Fruit fly (Drosophila melanogaster) whole organism, embryonic: ENCODE measurements around the gene CG9886.

Experiments
- CG1603 ChIP-seq: fragments of 200-800 bp; sonication (Bioruptor generic); optimal IDR thresholded peaks from 2 replicates; lab custom pipeline; 2019; ENCODE audit warnings: missing biosample characterization, mild to moderate bottlenecking, missing genetic modification characterization, moderate library complexity
- CG17802 ChIP-seq: fragments of 200-800 bp; sonication (Bioruptor generic); optimal IDR thresholded peaks from 2 replicates; lab custom pipeline; 2018; ENCODE audit warnings: missing biosample characterization, mild to moderate bottlenecking, missing genetic modification characterization, moderate library complexity
- CG6854 ChIP-seq: fragments of 200-800 bp; sonication (Bioruptor generic); optimal IDR thresholded peaks from 3 replicates; lab custom pipeline; 2017; ENCODE audit warnings: missing biosample characterization, mild to moderate bottlenecking, missing genetic modification characterization
- NK7.1 ChIP-seq: fragments of 200-800 bp; sonication (Bioruptor generic); optimal IDR thresholded peaks from 3 replicates; lab custom pipeline; 2016; ENCODE audit warnings: missing biosample characterization, missing genetic modification characterization
- Nf-YB ChIP-seq: fragments of 200-800 bp; sonication (Bioruptor generic); optimal IDR thresholded peaks from 3 replicates; lab custom pipeline; 2019; ENCODE audit warnings: missing biosample characterization, mild to moderate bottlenecking, missing genetic modification characterization, moderate library complexity
- Sry-β ChIP-seq: fragments of 200-800 bp; sonication (Bioruptor generic); optimal IDR thresholded peaks from 2 replicates; lab custom pipeline; 2018; ENCODE audit warnings: missing biosample characterization, mild to moderate bottlenecking, missing genetic modification characterization, moderate library complexity
- abd-A ChIP-seq: fragments of 200-800 bp; sonication (Bioruptor generic); optimal IDR thresholded peaks from 3 replicates; lab custom pipeline; 2019; ENCODE audit warnings: missing biosample characterization, mild to moderate bottlenecking, missing genetic modification characterization, moderate library complexity
- br ChIP-seq: fragments of >200 bp; optimal IDR thresholded peaks from 2 replicates; lab custom pipeline; 2017
- chm ChIP-seq: fragments of 200-800 bp; sonication (Bioruptor generic); IDR thresholded peaks from 2 replicates; pipeline ENCODE4 v1.3.6; 2022; ENCODE audit warnings: missing biosample characterization, missing genetic modification characterization
- gsb-n ChIP-seq: fragments of 200-800 bp; sonication (Bioruptor generic); optimal IDR thresholded peaks from 3 replicates; lab custom pipeline; 2018; ENCODE audit warnings: missing biosample characterization, mild to moderate bottlenecking, missing genetic modification characterization
- psq ChIP-seq: fragments of 200-800 bp; sonication (Bioruptor generic); optimal IDR thresholded peaks from 2 replicates; lab custom pipeline; 2017; ENCODE audit warnings: missing biosample characterization, missing genetic modification characterization
- ssp ChIP-seq: fragments of 200-800 bp; sonication (Bioruptor generic); IDR thresholded peaks from 2 replicates; pipeline ENCODE4 v1.3.6; 2022; ENCODE audit warnings: missing biosample characterization, missing genetic modification characterization
- vnd ChIP-seq: fragments of 200-800 bp; sonication (Bioruptor generic); IDR thresholded peaks from 3 replicates; pipeline ENCODE4 v1.3.6; 2022; ENCODE audit warnings: missing biosample characterization, missing genetic modification characterization; ENCODE audit not compliant: partially characterized antibody

- TF ChIP-seq chm (GFP tag; lab: Robert Waterston, UW) = no peak
- no peak for TF ChIP-seq psq (GFP tag; lab: Kevin White, UChicago)
- no peak for TF ChIP-seq gsb-n (tag; lab: Kevin White, UChicago)
- TF ChIP-seq vnd (GFP tag; lab: Robert Waterston, UW) = no peak
- TF ChIP-seq Nf-YB (GFP tag; lab: Kevin White, UChicago) = no peak
- TF ChIP-seq br = no peak
- TF ChIP-seq NK7.1 (GFP tag; lab: Kevin White, UChicago) = no peak
- TF ChIP-seq CG17802 = no peak
- no peak for TF ChIP-seq abd-A (tag; lab: Kevin White, UChicago)
- no peak for TF ChIP-seq CG6854 (GFP tag; lab: Kevin White, UChicago)
- TF ChIP-seq ssp (GFP tag; lab: Robert Waterston, UW) = no peak
- TF ChIP-seq Sry-β (GFP tag; lab: Kevin White, UChicago) = no peak
- no peak for TF ChIP-seq CG1603 (tag; lab: Kevin White, UChicago)
Measured at dm6 chr2L:2453818-2454217, 33.2 kb downstream of the CG9886 start.
